Fruit fly (Drosophila melanogaster) whole organism, embryonic: ENCODE results near the gene CG13893.

ENCODE experiments used
- CG14050 ChIP-seq: fragments of 200-800 bp; sonication (Bioruptor generic); IDR thresholded peaks from 3 replicates; pipeline ENCODE4 v1.3.6; 2022; ENCODE audit warnings: missing biosample characterization, missing genetic modification characterization
- CG18262 ChIP-seq: fragments of 200-800 bp; optimal IDR thresholded peaks from 3 replicates; lab custom pipeline; 2019; ENCODE audit warnings: missing biosample characterization, mild to moderate bottlenecking, missing genetic modification characterization, moderate library complexity
- CG6272 ChIP-seq: fragments of 200-800 bp; sonication (Bioruptor generic); IDR thresholded peaks from 2 replicates; pipeline ENCODE4 v1.3.6; 2022; ENCODE audit warnings: missing biosample characterization, missing genetic modification characterization
- Lpt ChIP-seq: fragments of >200 bp; optimal IDR thresholded peaks from 2 replicates; lab custom pipeline; 2018; ENCODE audit warnings: missing biosample characterization, missing genetic modification characterization
- Mes4 ChIP-seq: fragments of 200-800 bp; sonication (Bioruptor generic); optimal IDR thresholded peaks from 2 replicates; lab custom pipeline; 2016; ENCODE audit warnings: missing biosample characterization, missing genetic modification characterization
- Xbp1 ChIP-seq: fragments of 200-800 bp; sonication (Bioruptor generic); optimal IDR thresholded peaks from 3 replicates; lab custom pipeline; 2016; ENCODE audit warnings: missing biosample characterization, mild to moderate bottlenecking, missing genetic modification characterization
- bigmax ChIP-seq: fragments of 200-800 bp; sonication (Bioruptor generic); optimal IDR thresholded peaks from 2 replicates; lab custom pipeline; 2018; ENCODE audit warnings: missing biosample characterization, mild to moderate bottlenecking, missing genetic modification characterization
- inv ChIP-seq: fragments of 200-800 bp; sonication (Bioruptor generic); IDR thresholded peaks from 2 replicates; pipeline ENCODE4 v1.3.6; 2022; ENCODE audit warnings: missing biosample characterization, missing genetic modification characterization; ENCODE audit not compliant: partially characterized antibody
- salm ChIP-seq: fragments of 200-800 bp; sonication (Bioruptor generic); optimal IDR thresholded peaks from 2 replicates; lab custom pipeline; 2018; ENCODE audit warnings: missing biosample characterization, mild to moderate bottlenecking, missing genetic modification characterization

- TF ChIP-seq Mes4 (GFP tag; lab: Kevin White, UChicago) = no peak
- TF ChIP-seq CG14050 (GFP tag; lab: Robert Waterston, UW) = no peak
- no peak for TF ChIP-seq CG6272 (GFP tag; lab: Robert Waterston, UW)
- no peak for TF ChIP-seq bigmax (GFP tag; lab: Kevin White, UChicago)
- TF ChIP-seq salm = no peak
- no peak for TF ChIP-seq Xbp1 (GFP tag; lab: Kevin White, UChicago)
- no peak for TF ChIP-seq CG18262 (tag; lab: Kevin White, UChicago)
- TF ChIP-seq inv = no peak
- no peak for TF ChIP-seq Lpt (GFP tag; lab: Kevin White, UChicago)
Observed at dm6 chr3L:589174-589289, 14.8 kb downstream of the CG13893 start, which contains the start of gene Kah.
